Worm (Caenorhabditis elegans) whole organism, L4 larva: ENCODE data around the gene C34E7.3.

Experiments used
- F26F4.8 ChIP-seq: fragments of 200-800 bp; sonication (Bioruptor generic); conservative IDR thresholded peaks from 2 replicates; pipeline ENCODE4 v1.3.6; 2022; ENCODE audit warnings: missing genetic modification characterization, missing compliant biosample characterization
- F49E8.2 ChIP-seq: sonication (generic microtip); optimal IDR thresholded peaks from 2 replicates; lab custom pipeline; 2016; ENCODE audit warnings: missing compliant biosample characterization, mild to moderate bottlenecking, missing genetic modification characterization, borderline replicate concordance
- T20F7.1 ChIP-seq: fragments of 200-800 bp; sonication (Bioruptor generic); optimal IDR thresholded peaks from 2 replicates; lab custom pipeline; 2018; ENCODE audit warnings: mild to moderate bottlenecking, missing genetic modification characterization, missing compliant biosample characterization
- Y105C5A.15 ChIP-seq: fragments of 200-800 bp; sonication (Bioruptor generic); IDR thresholded peaks from 2 replicates; pipeline ENCODE4 v1.3.6; 2022; ENCODE audit warnings: missing genetic modification characterization, missing compliant biosample characterization
- Y48G9A.11 ChIP-seq: fragments of 200-800 bp; sonication (Bioruptor generic); IDR thresholded peaks from 2 replicates; pipeline ENCODE4 v1.3.6; 2022; ENCODE audit warnings: missing genetic modification reagents, missing genetic modification characterization, missing compliant biosample characterization
- arid-1 ChIP-seq: fragments of 200-800 bp; sonication (Bioruptor generic); conservative IDR thresholded peaks from 2 replicates; pipeline ENCODE4 v1.3.6; 2022; ENCODE audit warnings: missing genetic modification reagents, missing genetic modification characterization, missing compliant biosample characterization
- ceh-20 ChIP-seq: fragments of 200-800 bp; sonication (Bioruptor generic); IDR thresholded peaks from 2 replicates; pipeline ENCODE4 v1.3.6; 2022; ENCODE audit warnings: missing genetic modification reagents, missing genetic modification characterization, missing compliant biosample characterization
- ceh-28 ChIP-seq: fragments of 150-350 bp; optimal IDR thresholded peaks from 2 replicates; lab custom pipeline; 2014; ENCODE audit warnings: missing biosample characterization, missing genetic modification reagents, missing genetic modification characterization
- daf-12 ChIP-seq: fragments of 150-350 bp; optimal IDR thresholded peaks from 2 replicates; lab custom pipeline; 2014; ENCODE audit warnings: missing biosample characterization, missing genetic modification reagents, missing genetic modification characterization
- daf-16 ChIP-seq, 3 experiments: sonication (generic microtip); optimal IDR thresholded peaks; 2 replicates each; lab custom pipeline; 2016 to 2017; ENCODE audit warnings: missing genetic modification characterization in 3 of 3, missing genetic modification reagents in 3 of 3, mild to moderate bottlenecking in 2 of 3, missing compliant biosample characterization in 2 of 3, missing biosample characterization in 1 of 3, moderate library complexity in 1 of 3
- dmd-8 ChIP-seq: fragments of 200-800 bp; sonication (Bioruptor generic); IDR thresholded peaks from 2 replicates; pipeline ENCODE4 v1.3.6; 2022; ENCODE audit warnings: missing genetic modification characterization, missing compliant biosample characterization
- duxl-1 ChIP-seq: sonication (generic microtip); optimal IDR thresholded peaks from 2 replicates; lab custom pipeline; 2016; ENCODE audit warnings: mild to moderate bottlenecking, missing genetic modification characterization, moderate library complexity, missing compliant biosample characterization; ENCODE audit not compliant: poor library complexity
- egl-27 ChIP-seq: sonication (generic microtip); optimal IDR thresholded peaks from 3 replicates; lab custom pipeline; 2017; ENCODE audit warnings: missing biosample characterization, missing genetic modification reagents, missing genetic modification characterization
- egl-43 ChIP-seq: fragments of 200-800 bp; sonication (Bioruptor generic); IDR thresholded peaks from 2 replicates; pipeline ENCODE4 v1.3.6; 2022; ENCODE audit warnings: missing genetic modification reagents, missing genetic modification characterization, missing compliant biosample characterization
- fkh-10 ChIP-seq: fragments of 150-350 bp; optimal IDR thresholded peaks from 2 replicates; lab custom pipeline; 2014; ENCODE audit warnings: missing biosample characterization, missing genetic modification reagents, missing genetic modification characterization
- gei-8 ChIP-seq: fragments of 200-800 bp; sonication (Bioruptor generic); optimal IDR thresholded peaks from 2 replicates; lab custom pipeline; 2018; ENCODE audit warnings: mild to moderate bottlenecking, missing genetic modification characterization, missing compliant biosample characterization
- hlh-30 ChIP-seq: sonication (generic microtip); optimal IDR thresholded peaks from 2 replicates; lab custom pipeline; 2017; ENCODE audit warnings: antibody characterized with exemption, mild to moderate bottlenecking, missing genetic modification characterization, missing compliant biosample characterization; ENCODE audit not compliant: insufficient read depth
- lim-7 ChIP-seq: fragments of 200-800 bp; sonication (Bioruptor generic); IDR thresholded peaks from 2 replicates; pipeline ENCODE4 v1.3.6; 2022; ENCODE audit warnings: missing genetic modification characterization, missing compliant biosample characterization
- lin-38 ChIP-seq: fragments of 200-800 bp; sonication (Bioruptor generic); IDR thresholded peaks from 2 replicates; pipeline ENCODE4 v1.3.6; 2022; ENCODE audit warnings: missing genetic modification reagents, missing genetic modification characterization, missing compliant biosample characterization
- lin-39 ChIP-seq: fragments of 150-350 bp; optimal IDR thresholded peaks from 2 replicates; lab custom pipeline; 2014; ENCODE audit warnings: missing biosample characterization, missing genetic modification reagents, missing genetic modification characterization
- lir-3 ChIP-seq: sonication (generic microtip); optimal IDR thresholded peaks from 2 replicates; lab custom pipeline; 2016; ENCODE audit warnings: mild to moderate bottlenecking, missing genetic modification characterization, missing compliant biosample characterization
- lsy-2 ChIP-seq, 2 experiments: fragments of 150-350 bp in 1 of 2; sonication (generic microtip) in 1 of 2; optimal IDR thresholded peaks; 2 replicates each; lab custom pipeline; 2014 to 2017; ENCODE audit warnings: missing biosample characterization in 2 of 2, missing genetic modification characterization in 2 of 2
- madf-9 ChIP-seq: fragments of 200-800 bp; sonication (Bioruptor generic); conservative IDR thresholded peaks from 2 replicates; pipeline ENCODE4 v1.3.6; 2022; ENCODE audit warnings: missing genetic modification reagents, missing genetic modification characterization, missing compliant biosample characterization
- mdl-1 ChIP-seq, 2 experiments: fragments of 150-350 bp in 1 of 2; sonication (generic microtip) in 1 of 2; optimal IDR thresholded peaks; 2 replicates each; lab custom pipeline; 2014 to 2017; ENCODE audit warnings: missing biosample characterization in 2 of 2, missing genetic modification characterization in 2 of 2
- mes-2 ChIP-seq: sonication (generic microtip); optimal IDR thresholded peaks from 2 replicates; lab custom pipeline; 2016; ENCODE audit warnings: missing genotype, mild to moderate bottlenecking, missing genetic modification characterization, missing compliant biosample characterization; ENCODE audit not compliant: poor library complexity, severe bottlenecking
- nhr-237 ChIP-seq: sonication (generic microtip); optimal IDR thresholded peaks from 2 replicates; lab custom pipeline; 2017; ENCODE audit warnings: missing biosample characterization, missing genetic modification characterization
- nhr-77 ChIP-seq: fragments of 150-350 bp; optimal IDR thresholded peaks from 2 replicates; lab custom pipeline; 2014; ENCODE audit warnings: missing biosample characterization, missing genetic modification characterization
- pha-4 ChIP-seq, 2 experiments: fragments of 150-350 bp in 1 of 2; fragments of 200-800 bp in 1 of 2; sonication (Bioruptor generic) in 1 of 2; IDR thresholded peaks in 1 of 2; optimal IDR thresholded peaks in 1 of 2; 2 replicates each; pipeline versions ENCODE4 v1.3.6 to Lab custom; 2014 to 2022; ENCODE audit warnings: missing genetic modification characterization in 2 of 2, missing genetic modification reagents in 2 of 2, missing biosample characterization in 1 of 2, missing compliant biosample characterization in 1 of 2
- saeg-2 ChIP-seq: fragments of 200-800 bp; sonication (Bioruptor generic); IDR thresholded peaks from 2 replicates; pipeline ENCODE4 v1.3.6; 2022; ENCODE audit warnings: missing genetic modification reagents, missing genetic modification characterization, missing compliant biosample characterization
- sdz-12 ChIP-seq: fragments of 200-800 bp; sonication (Bioruptor generic); optimal IDR thresholded peaks from 2 replicates; lab custom pipeline; 2018; ENCODE audit warnings: mild to moderate bottlenecking, missing genetic modification characterization, missing compliant biosample characterization
- snpc-1.2 ChIP-seq: fragments of 200-800 bp; sonication (Bioruptor generic); IDR thresholded peaks from 2 replicates; pipeline ENCODE4 v1.3.6; 2022; ENCODE audit warnings: missing genetic modification reagents, missing genetic modification characterization, missing compliant biosample characterization
- snpc-4 ChIP-seq: fragments of 150-350 bp; optimal IDR thresholded peaks from 2 replicates; lab custom pipeline; 2014; ENCODE audit warnings: missing biosample characterization, missing genetic modification characterization
- vab-7 ChIP-seq: fragments of 200-800 bp; sonication (Bioruptor generic); IDR thresholded peaks from 2 replicates; pipeline ENCODE4 v1.3.6; 2022; ENCODE audit warnings: missing genetic modification reagents, missing genetic modification characterization, missing compliant biosample characterization
- zfp-2 ChIP-seq: sonication (generic microtip); optimal IDR thresholded peaks from 2 replicates; lab custom pipeline; 2016; ENCODE audit warnings: mild to moderate bottlenecking, missing genetic modification characterization, missing compliant biosample characterization

The C34E7.3 gene

ce11 chrX:12934768-12935167, 4.7 kb downstream of the C34E7.3 start, which contains the start of gene gmap-1 (continued):
- TF ChIP-seq nhr-77 (tag; lab: Kevin White, UChicago) (no peak), vab-7 (GFP tag; lab: Robert Waterston, UW) (no peak), T20F7.1 (no peak), hlh-30 (tag; lab: Kevin White, UChicago) (peak; percentile 38), saeg-2 (GFP tag; lab: Robert Waterston, UW) (no peak), daf-16 (GFP tag; optimal IDR thresholded peaks at IDR 0.05; lab: Kevin White, UChicago) (no peak), daf-16 (tag; optimal IDR thresholded peaks at IDR 0.05; lab: Kevin White, UChicago) (no peak), ceh-20 (no peak), mdl-1 (tag; optimal IDR thresholded peaks at IDR 0.05; lab: Kevin White, UChicago) (peak; percentile 20 to 45), fkh-10 (GFP tag; lab: Kevin White, UChicago) (no peak), nhr-237 (tag; lab: Kevin White, UChicago) (no peak), lin-39 (tag; lab: Kevin White, UChicago) (no peak), zfp-2 (tag; lab: Kevin White, UChicago) (no peak)

ce11 chrX:12935694-12936093, 5.6 kb downstream of the C34E7.3 start:
- TF ChIP-seq F49E8.2 (tag; lab: Kevin White, UChicago): no peak
- TF ChIP-seq ceh-28 (tag; lab: Kevin White, UChicago): no peak
- TF ChIP-seq, all 104 proteins: peak for 0

ce11 chrX:12937521-12937920, 7.5 kb downstream of the C34E7.3 start:
- 0 out of 2 replicates have a peak, but pooled peaks have one; percentile 38 for TF ChIP-seq Y105C5A.15 (GFP tag; lab: Robert Waterston, UW)
- TF ChIP-seq lsy-2 (tag; optimal IDR thresholded peaks at IDR 0.05; lab: Kevin White, UChicago): no peak
- TF ChIP-seq lir-3 (tag; lab: Kevin White, UChicago): no peak
- TF ChIP-seq lim-7 (GFP tag; lab: Robert Waterston, UW): peak; percentile 84
- no peak for TF ChIP-seq mdl-1 (tag; optimal IDR thresholded peaks at IDR 0.05; lab: Kevin White, UChicago)
- peak; percentile 27 for TF ChIP-seq sdz-12
- TF ChIP-seq duxl-1 (tag; lab: Kevin White, UChicago): peak; percentile 9
- no peak for TF ChIP-seq egl-27 (tag; lab: Kevin White, UChicago)
- TF ChIP-seq egl-43: peak; percentile 71; the same call in 1 of the 2 replicates
- no peak for TF ChIP-seq snpc-4 (tag; lab: Kevin White, UChicago)
- TF ChIP-seq F26F4.8 (GFP tag; lab: Robert Waterston, UW): 0 out of 2 replicates have a peak, but pooled peaks have one; percentile 33
- TF ChIP-seq pha-4 (GFP tag; IDR thresholded peaks at IDR 0.05; lab: Robert Waterston, UW): peak; percentile 48; the same call in 1 of the 2 replicates
- no peak for TF ChIP-seq pha-4 (tag; optimal IDR thresholded peaks at IDR 0.05; lab: Kevin White, UChicago)
- TF ChIP-seq madf-9: 0 out of 2 replicates have a peak, but pooled peaks have one; percentile 19
- peak; percentile 33 for TF ChIP-seq lin-38
- TF ChIP-seq snpc-1.2 (GFP tag; lab: Robert Waterston, UW): peak; percentile 61
- TF ChIP-seq T20F7.1: no peak
- TF ChIP-seq gei-8 (GFP tag; lab: Kevin White, UChicago): peak; percentile 36
- TF ChIP-seq zfp-2 (tag; lab: Kevin White, UChicago): no peak
- TF ChIP-seq Y48G9A.11 (GFP tag; lab: Robert Waterston, UW): 0 out of 2 replicates have a peak, but pooled peaks have one; percentile 11
- no peak for TF ChIP-seq daf-16 (GFP tag; optimal IDR thresholded peaks at IDR 0.05; lab: Kevin White, UChicago)
- peak; percentile 29 for TF ChIP-seq daf-16 (tag; optimal IDR thresholded peaks at IDR 0.05; lab: Kevin White, UChicago)
- 0 out of 2 replicates have a peak, but pooled peaks have one; percentile 46 for TF ChIP-seq arid-1 (GFP tag; lab: Robert Waterston, UW)
- peak; percentile 69; the same call in 1 of the 2 replicates for TF ChIP-seq dmd-8
- TF ChIP-seq daf-12 (tag; lab: Kevin White, UChicago): no peak
- peak; percentile 12 for TF ChIP-seq mes-2
